Worm (Caenorhabditis elegans) whole organism, L1 larva: ENCODE data around the gene F09E5.8.

ENCODE experiments used
- Y116A8C.19 ChIP-seq: sonication (generic microtip); optimal IDR thresholded peaks from 2 replicates; lab custom pipeline; 2016; ENCODE audit warnings: missing compliant biosample characterization, missing genetic modification characterization, borderline replicate concordance
- alr-1 ChIP-seq: fragments of 200-800 bp; sonication (Bioruptor generic); optimal IDR thresholded peaks from 2 replicates; lab custom pipeline; 2018; ENCODE audit warnings: borderline replicate concordance, mild to moderate bottlenecking, missing genetic modification characterization, missing compliant biosample characterization
- ceh-82 ChIP-seq, 3 experiments: fragments of 150-350 bp in 1 of 3; sonication (generic microtip) in 2 of 3; optimal IDR thresholded peaks; 2 replicates each; lab custom pipeline; 2014 to 2017; ENCODE audit warnings: missing biosample characterization in 3 of 3, missing genetic modification characterization in 3 of 3
- dsc-1 ChIP-seq: sonication (generic microtip); optimal IDR thresholded peaks from 2 replicates; lab custom pipeline; 2016; ENCODE audit warnings: mild to moderate bottlenecking, missing genetic modification characterization, missing compliant biosample characterization
- lin-35 ChIP-seq, 2 experiments: fragments of 150-350 bp; optimal IDR thresholded peaks; 2 replicates each; lab custom pipeline; 2014; ENCODE audit warnings: missing biosample characterization in 2 of 2, missing genetic modification characterization in 2 of 2, missing genetic modification reagents in 2 of 2
- sox-4 ChIP-seq: sonication (generic microtip); optimal IDR thresholded peaks from 2 replicates; lab custom pipeline; 2016; ENCODE audit warnings: missing genetic modification characterization, missing compliant biosample characterization
- sptf-1 ChIP-seq: fragments of 150-350 bp; optimal IDR thresholded peaks from 2 replicates; lab custom pipeline; 2014; ENCODE audit warnings: missing biosample characterization, missing genetic modification characterization
- unc-62 ChIP-seq: fragments of 150-350 bp; optimal IDR thresholded peaks from 2 replicates; lab custom pipeline; 2014; ENCODE audit warnings: missing biosample characterization, missing genetic modification reagents, missing genetic modification characterization

ce11 chrII:5358137-5358745, 7.8 kb downstream of the F09E5.8 start, which contains the start of the genes F09E5.11 and bmy-1:
- TF ChIP-seq dsc-1 (tag; lab: Kevin White, UChicago) (peak; percentile 85), sptf-1 (tag; lab: Kevin White, UChicago) (no peak), sox-4 (peak; percentile 66), Y116A8C.19 (tag; lab: Kevin White, UChicago) (peak; percentile 29), unc-62 (GFP tag; lab: Kevin White, UChicago) (no peak), ceh-82 (tag; optimal IDR thresholded peaks at IDR 0.05; lab: Kevin White, UChicago) (peak; percentile 81 to 84 (median 82)), lin-35 (GFP tag; optimal IDR thresholded peaks at IDR 0.05; lab: Kevin White, UChicago) (peak; percentile 74 to 79), alr-1 (no peak)
